Fruit fly (Drosophila melanogaster) whole organism, embryonic: ENCODE measurements around the gene CG1532.

Experiments used
- CG1024 ChIP-seq: fragments of 200-800 bp; sonication (Bioruptor generic); IDR thresholded peaks from 2 replicates; pipeline ENCODE4 v1.3.6; 2022; ENCODE audit warnings: missing biosample characterization, missing genetic modification characterization
- CG10462 ChIP-seq: fragments of 200-800 bp; sonication (Bioruptor generic); optimal IDR thresholded peaks from 2 replicates; lab custom pipeline; 2016; ENCODE audit warnings: missing biosample characterization, missing genetic modification characterization
- CG10543 ChIP-seq: fragments of 200-800 bp; sonication (Bioruptor generic); optimal IDR thresholded peaks from 3 replicates; lab custom pipeline; 2017; ENCODE audit warnings: missing biosample characterization, mild to moderate bottlenecking, missing genetic modification characterization, moderate library complexity
- CG11723 ChIP-seq: fragments of 200-800 bp; sonication (Bioruptor generic); optimal IDR thresholded peaks from 2 replicates; lab custom pipeline; 2017; ENCODE audit warnings: missing biosample characterization, mild to moderate bottlenecking, missing genetic modification characterization
- CG12155 ChIP-seq: fragments of 200-800 bp; sonication (Bioruptor generic); optimal IDR thresholded peaks from 3 replicates; lab custom pipeline; 2016; ENCODE audit warnings: missing biosample characterization, missing genetic modification characterization
- CG12942 ChIP-seq: fragments of 200-800 bp; sonication (Bioruptor generic); optimal IDR thresholded peaks from 3 replicates; lab custom pipeline; 2016; ENCODE audit warnings: missing biosample characterization, missing genetic modification characterization
- CG13775 ChIP-seq: fragments of 200-800 bp; sonication (Bioruptor generic); optimal IDR thresholded peaks from 3 replicates; lab custom pipeline; 2017; ENCODE audit warnings: missing biosample characterization, mild to moderate bottlenecking, missing genetic modification characterization
- CG13894 ChIP-seq: fragments of 200-800 bp; sonication (Bioruptor generic); optimal IDR thresholded peaks from 3 replicates; lab custom pipeline; 2018; ENCODE audit warnings: missing biosample characterization, mild to moderate bottlenecking, missing genetic modification characterization, moderate library complexity
- CG16779 ChIP-seq: fragments of 200-800 bp; sonication (Bioruptor generic); IDR thresholded peaks from 2 replicates; pipeline ENCODE4 v1.3.6; 2022; ENCODE audit warnings: missing biosample characterization, missing genetic modification characterization
- CG18476 ChIP-seq: fragments of 200-800 bp; sonication (Bioruptor generic); optimal IDR thresholded peaks from 2 replicates; lab custom pipeline; 2016; ENCODE audit warnings: missing biosample characterization, mild to moderate bottlenecking, missing genetic modification characterization
- CG18764 ChIP-seq: fragments of 200-800 bp; sonication (Bioruptor generic); optimal IDR thresholded peaks from 3 replicates; lab custom pipeline; 2016; ENCODE audit warnings: missing biosample characterization, missing genetic modification characterization
- CG2129 ChIP-seq: fragments of 200-800 bp; sonication (Bioruptor generic); IDR thresholded peaks from 2 replicates; pipeline ENCODE4 v1.3.6; 2022; ENCODE audit warnings: missing biosample characterization, missing genetic modification characterization; ENCODE audit not compliant: partially characterized antibody
- CG3847 ChIP-seq: fragments of 200-800 bp; sonication (Bioruptor generic); IDR thresholded peaks from 2 replicates; pipeline ENCODE4 v1.3.6; 2022; ENCODE audit warnings: missing biosample characterization, missing genetic modification characterization
- CG4707 ChIP-seq: fragments of 200-800 bp; sonication (Bioruptor generic); optimal IDR thresholded peaks from 2 replicates; lab custom pipeline; 2018; ENCODE audit warnings: missing biosample characterization, mild to moderate bottlenecking, missing genetic modification characterization, moderate library complexity
- CG5180 ChIP-seq: fragments of 200-800 bp; sonication (Bioruptor generic); optimal IDR thresholded peaks from 3 replicates; lab custom pipeline; 2017; ENCODE audit warnings: missing biosample characterization, missing genetic modification characterization, mild to moderate bottlenecking, moderate library complexity, missing genetic modification reagents
- CG6791 ChIP-seq: fragments of 200-800 bp; sonication (Bioruptor generic); IDR thresholded peaks from 3 replicates; pipeline ENCODE4 v1.3.6; 2022; ENCODE audit warnings: missing biosample characterization, missing genetic modification characterization; ENCODE audit not compliant: partially characterized antibody
- CG8478 ChIP-seq: fragments of >200 bp; optimal IDR thresholded peaks from 2 replicates; lab custom pipeline; 2018
- CG9876 ChIP-seq: fragments of 200-800 bp; sonication (Bioruptor generic); optimal IDR thresholded peaks from 2 replicates; lab custom pipeline; 2016; ENCODE audit warnings: missing biosample characterization, missing genetic modification characterization
- CkIIα-i1 ChIP-seq: fragments of 200-800 bp; sonication (Bioruptor generic); IDR thresholded peaks from 2 replicates; pipeline ENCODE4 v1.3.6; 2022; ENCODE audit warnings: missing biosample characterization, missing genetic modification characterization
- Dref ChIP-seq: fragments of 200-800 bp; sonication (Bioruptor generic); IDR thresholded peaks from 2 replicates; pipeline ENCODE4 v1.3.6; 2022; ENCODE audit warnings: missing biosample characterization, missing genetic modification characterization
- H2.0 ChIP-seq: fragments of 200-800 bp; sonication (Bioruptor generic); IDR thresholded peaks from 2 replicates; pipeline ENCODE4 v1.3.6; 2022; ENCODE audit warnings: missing biosample characterization, missing genetic modification characterization
- HLHmδ ChIP-seq: fragments of 200-800 bp; sonication (Bioruptor generic); optimal IDR thresholded peaks from 2 replicates; lab custom pipeline; 2018; ENCODE audit warnings: missing biosample characterization, mild to moderate bottlenecking, missing genetic modification characterization, moderate library complexity
- Hr3 ChIP-seq: fragments of 200-800 bp; sonication (Bioruptor generic); optimal IDR thresholded peaks from 3 replicates; lab custom pipeline; 2016; ENCODE audit warnings: missing biosample characterization, missing genetic modification characterization
- Lhr ChIP-seq: fragments of 200-800 bp; sonication (Bioruptor generic); optimal IDR thresholded peaks from 3 replicates; lab custom pipeline; 2017; ENCODE audit warnings: mild to moderate bottlenecking, missing biosample characterization, missing genetic modification reagents, missing genetic modification characterization
- Mes4 ChIP-seq: fragments of 200-800 bp; sonication (Bioruptor generic); optimal IDR thresholded peaks from 2 replicates; lab custom pipeline; 2016; ENCODE audit warnings: missing biosample characterization, missing genetic modification characterization
- NK7.1 ChIP-seq: fragments of 200-800 bp; sonication (Bioruptor generic); optimal IDR thresholded peaks from 3 replicates; lab custom pipeline; 2016; ENCODE audit warnings: missing biosample characterization, missing genetic modification characterization
- Nf-YB ChIP-seq: fragments of 200-800 bp; sonication (Bioruptor generic); optimal IDR thresholded peaks from 3 replicates; lab custom pipeline; 2019; ENCODE audit warnings: missing biosample characterization, mild to moderate bottlenecking, missing genetic modification characterization, moderate library complexity
- NfI ChIP-seq: fragments of 200-800 bp; sonication (Bioruptor generic); optimal IDR thresholded peaks from 3 replicates; lab custom pipeline; 2018; ENCODE audit warnings: missing biosample characterization, mild to moderate bottlenecking, missing genetic modification characterization, moderate library complexity
- Sox100B ChIP-seq: fragments of 200-800 bp; sonication (Bioruptor generic); optimal IDR thresholded peaks from 3 replicates; lab custom pipeline; 2018; ENCODE audit warnings: missing biosample characterization, mild to moderate bottlenecking, missing genetic modification characterization
- Ssrp ChIP-seq: fragments of 200-800 bp; sonication (Bioruptor generic); optimal IDR thresholded peaks from 2 replicates; lab custom pipeline; 2018; ENCODE audit warnings: missing biosample characterization, mild to moderate bottlenecking, missing genetic modification characterization, moderate library complexity
- ab ChIP-seq: fragments of 200-800 bp; sonication (Bioruptor generic); optimal IDR thresholded peaks from 2 replicates; lab custom pipeline; 2016; ENCODE audit warnings: missing biosample characterization, missing genetic modification characterization
- br ChIP-seq: fragments of >200 bp; optimal IDR thresholded peaks from 2 replicates; lab custom pipeline; 2017
- dm ChIP-seq: fragments of 200-800 bp; sonication (Bioruptor generic); optimal IDR thresholded peaks from 3 replicates; lab custom pipeline; 2016; ENCODE audit warnings: missing biosample characterization, missing genetic modification characterization
- dmrt11E ChIP-seq: fragments of 200-800 bp; sonication (Bioruptor generic); optimal IDR thresholded peaks from 3 replicates; lab custom pipeline; 2018; ENCODE audit warnings: missing biosample characterization, mild to moderate bottlenecking, missing genetic modification characterization, moderate library complexity
- fd3F ChIP-seq: fragments of 200-800 bp; sonication (Bioruptor generic); optimal IDR thresholded peaks from 2 replicates; lab custom pipeline; 2018; ENCODE audit warnings: missing biosample characterization, mild to moderate bottlenecking, missing genetic modification characterization, moderate library complexity
- fu2 ChIP-seq: fragments of 200-800 bp; sonication (Bioruptor generic); optimal IDR thresholded peaks from 2 replicates; lab custom pipeline; 2016; ENCODE audit warnings: missing biosample characterization, missing genetic modification characterization
- inv ChIP-seq: fragments of 200-800 bp; sonication (Bioruptor generic); IDR thresholded peaks from 2 replicates; pipeline ENCODE4 v1.3.6; 2022; ENCODE audit warnings: missing biosample characterization, missing genetic modification characterization; ENCODE audit not compliant: partially characterized antibody
- jing ChIP-seq: fragments of 200-800 bp; sonication (Bioruptor generic); optimal IDR thresholded peaks from 2 replicates; lab custom pipeline; 2018; ENCODE audit warnings: missing biosample characterization, mild to moderate bottlenecking, missing genetic modification characterization
- maf-S ChIP-seq: fragments of 200-800 bp; sonication (Bioruptor generic); optimal IDR thresholded peaks from 2 replicates; lab custom pipeline; 2016; ENCODE audit warnings: missing biosample characterization, missing genetic modification characterization
- nmo ChIP-seq: fragments of 200-800 bp; sonication (Bioruptor generic); optimal IDR thresholded peaks from 2 replicates; lab custom pipeline; 2018; ENCODE audit warnings: missing biosample characterization, mild to moderate bottlenecking, missing genetic modification characterization, moderate library complexity
- nom ChIP-seq: fragments of 200-800 bp; sonication (Bioruptor generic); optimal IDR thresholded peaks from 2 replicates; lab custom pipeline; 2017; ENCODE audit warnings: missing biosample characterization, missing genetic modification characterization, mild to moderate bottlenecking, moderate library complexity, missing genetic modification reagents
- pho ChIP-seq: fragments of 200-800 bp; sonication (Bioruptor generic); optimal IDR thresholded peaks from 2 replicates; lab custom pipeline; 2016; ENCODE audit warnings: missing biosample characterization, missing genetic modification characterization
- pnt ChIP-seq: fragments of 200-800 bp; sonication (Bioruptor generic); optimal IDR thresholded peaks from 3 replicates; lab custom pipeline; 2016; ENCODE audit warnings: missing biosample characterization, missing genetic modification characterization
- rib ChIP-seq: fragments of 200-800 bp; sonication (Bioruptor generic); IDR thresholded peaks from 2 replicates; pipeline ENCODE4 v1.3.6; 2022; ENCODE audit warnings: missing biosample characterization, missing genetic modification characterization
- sisA ChIP-seq: fragments of 200-800 bp; sonication (Bioruptor generic); IDR thresholded peaks from 2 replicates; pipeline ENCODE4 v1.3.6; 2022; ENCODE audit warnings: missing biosample characterization, missing genetic modification characterization
- slbo ChIP-seq: fragments of 200-800 bp; sonication (Bioruptor generic); IDR thresholded peaks from 2 replicates; pipeline ENCODE4 v1.3.6; 2022; ENCODE audit warnings: missing biosample characterization, missing genetic modification characterization
- so ChIP-seq: fragments of 200-800 bp; sonication (Bioruptor generic); IDR thresholded peaks from 3 replicates; pipeline ENCODE4 v1.3.6; 2022; ENCODE audit warnings: missing biosample characterization, missing genetic modification characterization
- tgo ChIP-seq: fragments of 200-800 bp; sonication (Bioruptor generic); IDR thresholded peaks from 3 replicates; pipeline ENCODE4 v1.3.6; 2022; ENCODE audit warnings: missing biosample characterization, missing genetic modification characterization
- toy ChIP-seq: fragments of 200-800 bp; sonication (Bioruptor generic); IDR thresholded peaks from 2 replicates; pipeline ENCODE4 v1.3.6; 2022; ENCODE audit warnings: missing biosample characterization, missing genetic modification characterization
- zen2 ChIP-seq: fragments of 200-800 bp; sonication (Bioruptor generic); IDR thresholded peaks from 3 replicates; pipeline ENCODE4 v1.3.6; 2022; ENCODE audit warnings: missing biosample characterization, missing genetic modification characterization; ENCODE audit not compliant: partially characterized antibody

CG1532 gene

dm6 chrX:21053849-21054581 is 25.9 kb upstream of the CG1532 start, which contains the start of the genes Stt3A and bves (continued):
- TF ChIP-seq nom (GFP tag; lab: Kevin White, UChicago) = peak; percentile 96
- TF ChIP-seq CG16779 (GFP tag; lab: Robert Waterston, UW) = peak; percentile 92
- peak; percentile 98 for TF ChIP-seq pho
- TF ChIP-seq so (GFP tag; lab: Robert Waterston, UW) = peak; percentile 98
- peak; percentile 97 for TF ChIP-seq CG18476 (GFP tag; lab: Kevin White, UChicago)
- TF ChIP-seq jing = peak; percentile 96
- TF ChIP-seq H2.0 = peak; percentile 97
- peak; percentile 42; the same call in 1 of the 3 replicates for TF ChIP-seq zen2
- TF ChIP-seq Lhr = peak; percentile 94
- TF ChIP-seq CG10543 (GFP tag; lab: Kevin White, UChicago) = peak; percentile 96
- peak; percentile 97 for TF ChIP-seq CG3847 (GFP tag; lab: Robert Waterston, UW)
- peak; percentile 98 for TF ChIP-seq CG11723 (GFP tag; lab: Kevin White, UChicago)
- peak; percentile 98 for TF ChIP-seq fu2
- peak; percentile 78 for TF ChIP-seq CkIIα-i1 (GFP tag; lab: Robert Waterston, UW)
- TF ChIP-seq Mes4 (GFP tag; lab: Kevin White, UChicago) = peak; percentile 98
- peak; percentile 98 for TF ChIP-seq nmo (GFP tag; lab: Kevin White, UChicago)
- TF ChIP-seq sisA (GFP tag; lab: Robert Waterston, UW) = peak; percentile 96
- TF ChIP-seq CG12942 (GFP tag; lab: Kevin White, UChicago) = peak; percentile 96
- peak; percentile 95 for TF ChIP-seq ab (GFP tag; lab: Kevin White, UChicago)
- peak; percentile 98 for TF ChIP-seq maf-S (GFP tag; lab: Kevin White, UChicago)
- peak; percentile 97 for TF ChIP-seq Hr3 (GFP tag; lab: Kevin White, UChicago)
- peak; percentile 97 for TF ChIP-seq slbo (GFP tag; lab: Robert Waterston, UW)
- peak; percentile 97 for TF ChIP-seq CG10462 (GFP tag; lab: Kevin White, UChicago)
- TF ChIP-seq CG2129 (GFP tag; lab: Robert Waterston, UW) = 0 out of 2 replicates have a peak, but pooled peaks have one; percentile 25
- TF ChIP-seq rib = peak; percentile 95
- TF ChIP-seq CG9876 (GFP tag; lab: Kevin White, UChicago) = peak; percentile 96
- TF ChIP-seq NK7.1 (GFP tag; lab: Kevin White, UChicago) = peak; percentile 97
- peak; percentile 95 for TF ChIP-seq CG18764 (GFP tag; lab: Kevin White, UChicago)
- peak; percentile 67 for TF ChIP-seq Dref (GFP tag; lab: Robert Waterston, UW)
- peak; percentile 100 for TF ChIP-seq CG4707
- peak; percentile 96 for TF ChIP-seq dm (GFP tag; lab: Kevin White, UChicago)
- TF ChIP-seq toy (GFP tag; lab: Robert Waterston, UW) = peak; percentile 91
- peak; percentile 92 for TF ChIP-seq CG5180 (GFP tag; lab: Kevin White, UChicago)
- peak; percentile 97 for TF ChIP-seq Ssrp (tag; lab: Kevin White, UChicago)
- TF ChIP-seq pnt (GFP tag; lab: Kevin White, UChicago) = peak; percentile 97
- no peak for TF ChIP-seq CG8478
- peak; percentile 95 for TF ChIP-seq fd3F (GFP tag; lab: Kevin White, UChicago)
- peak; percentile 35; the same call in 1 of the 2 replicates for TF ChIP-seq inv (GFP tag; lab: Robert Waterston, UW)
- peak; percentile 98 for TF ChIP-seq NfI (GFP tag; lab: Kevin White, UChicago)
- no peak for TF ChIP-seq HLHmδ (GFP tag; lab: Kevin White, UChicago)
- no peak for TF ChIP-seq br
- peak; percentile 90 for TF ChIP-seq Nf-YB (GFP tag; lab: Kevin White, UChicago)
- TF ChIP-seq CG6791 (GFP tag; lab: Robert Waterston, UW) = peak; percentile 74
- peak; percentile 96 for TF ChIP-seq Sox100B
- TF ChIP-seq CG13894 (tag; lab: Kevin White, UChicago) = peak; percentile 96
- peak; percentile 97 for TF ChIP-seq CG13775 (GFP tag; lab: Kevin White, UChicago)
- peak; percentile 94 for TF ChIP-seq CG1024 (GFP tag; lab: Robert Waterston, UW)
- peak; percentile 96 for TF ChIP-seq CG12155 (GFP tag; lab: Kevin White, UChicago)
- TF ChIP-seq dmrt11E (tag; lab: Kevin White, UChicago) = peak; percentile 98
- peak; percentile 98 for TF ChIP-seq tgo (GFP tag; lab: Robert Waterston, UW)
